Worm (Caenorhabditis elegans) whole organism, late embryonic: ENCODE data around the gene clec-137.

Experiments used
- C08G9.2 ChIP-seq: sonication (generic microtip); optimal IDR thresholded peaks from 2 replicates; lab custom pipeline; 2016; ENCODE audit warnings: mild to moderate bottlenecking, missing genetic modification characterization, moderate library complexity, missing compliant biosample characterization
- ceh-19 ChIP-seq: fragments of 200-800 bp; sonication (Bioruptor generic); optimal IDR thresholded peaks from 2 replicates; lab custom pipeline; 2018; ENCODE audit warnings: mild to moderate bottlenecking, missing genetic modification characterization, missing compliant biosample characterization
- hlh-30 ChIP-seq: sonication (generic microtip); optimal IDR thresholded peaks from 2 replicates; lab custom pipeline; 2017; ENCODE audit warnings: antibody characterized with exemption, missing genetic modification characterization, missing compliant biosample characterization; ENCODE audit not compliant: insufficient read depth
- ref-2 ChIP-seq: sonication (generic microtip); optimal IDR thresholded peaks from 2 replicates; lab custom pipeline; 2016; ENCODE audit warnings: missing genetic modification characterization, missing compliant biosample characterization
- rnt-1 ChIP-seq: sonication (generic microtip); optimal IDR thresholded peaks from 2 replicates; lab custom pipeline; 2016; ENCODE audit warnings: missing genetic modification characterization, missing compliant biosample characterization

ce11 chrII:4638241-4638640, 20.4 kb upstream of the clec-137 start, which contains the start of gene che-10:
- TF ChIP-seq ref-2 (tag; lab: Kevin White, UChicago): no peak
- no peak for TF ChIP-seq ceh-19 (GFP tag; lab: Kevin White, UChicago)
- TF ChIP-seq rnt-1: no peak
- no peak for TF ChIP-seq C08G9.2
- no peak for TF ChIP-seq hlh-30 (tag; lab: Kevin White, UChicago)
